Worm (Caenorhabditis elegans) whole organism, mixed stage, embryonic: Measurements from ENCODE around the gene fbxb-98.

Experiments
- M03D4.4 ChIP-seq: sonication (generic microtip); optimal IDR thresholded peaks from 2 replicates; lab custom pipeline; 2017; ENCODE audit warnings: mild to moderate bottlenecking, missing genetic modification characterization, missing compliant biosample characterization
- bed-3 ChIP-seq: fragments of 200-800 bp; sonication (Bioruptor generic); optimal IDR thresholded peaks from 3 replicates; lab custom pipeline; 2018; ENCODE audit warnings: mild to moderate bottlenecking, missing genetic modification characterization, moderate library complexity, missing compliant biosample characterization
- blmp-1 ChIP-seq: fragments of 150-350 bp; optimal IDR thresholded peaks from 2 replicates; lab custom pipeline; 2014; ENCODE audit warnings: missing biosample characterization, missing genetic modification characterization
- ceh-39 ChIP-seq: fragments of 150-350 bp; optimal IDR thresholded peaks from 2 replicates; lab custom pipeline; 2014; ENCODE audit warnings: missing biosample characterization, missing genetic modification characterization
- ceh-43 ChIP-seq: fragments of 200-800 bp; sonication (Bioruptor generic); optimal IDR thresholded peaks from 2 replicates; lab custom pipeline; 2018; ENCODE audit warnings: mild to moderate bottlenecking, missing genetic modification characterization, moderate library complexity, missing compliant biosample characterization
- ces-1 ChIP-seq: fragments of 150-350 bp; optimal IDR thresholded peaks from 2 replicates; lab custom pipeline; 2014; ENCODE audit warnings: missing biosample characterization, missing genetic modification reagents, missing genetic modification characterization
- cnd-1 ChIP-seq: fragments of 200-800 bp; sonication (Bioruptor generic); optimal IDR thresholded peaks from 2 replicates; lab custom pipeline; 2018; ENCODE audit warnings: mild to moderate bottlenecking, missing genetic modification characterization, missing compliant biosample characterization
- elt-1 ChIP-seq: sonication (generic microtip); optimal IDR thresholded peaks from 2 replicates; lab custom pipeline; 2017; ENCODE audit warnings: missing genetic modification characterization, mild to moderate bottlenecking, missing compliant biosample characterization, antibody characterized with exemption, moderate library complexity, borderline replicate concordance; ENCODE audit not compliant: insufficient read depth
- elt-3 ChIP-seq: fragments of 150-350 bp; optimal IDR thresholded peaks from 2 replicates; lab custom pipeline; 2014; ENCODE audit warnings: missing biosample characterization, missing genetic modification characterization
- flh-1 ChIP-seq: fragments of 200-800 bp; sonication (Bioruptor generic); optimal IDR thresholded peaks from 2 replicates; lab custom pipeline; 2018; ENCODE audit warnings: mild to moderate bottlenecking, missing genetic modification characterization, moderate library complexity, missing compliant biosample characterization
- ham-2 ChIP-seq: fragments of 200-800 bp; sonication (Bioruptor generic); optimal IDR thresholded peaks from 2 replicates; lab custom pipeline; 2018; ENCODE audit warnings: mild to moderate bottlenecking, missing genetic modification characterization, missing compliant biosample characterization
- hlh-1 ChIP-seq: fragments of 150-350 bp; optimal IDR thresholded peaks from 2 replicates; lab custom pipeline; 2014; ENCODE audit warnings: missing biosample characterization, missing genetic modification reagents, missing genetic modification characterization
- lin-13 ChIP-seq: fragments of 150-350 bp; optimal IDR thresholded peaks from 2 replicates; lab custom pipeline; 2014; ENCODE audit warnings: missing biosample characterization, missing genetic modification characterization
- lin-32 ChIP-seq: fragments of 200-800 bp; sonication (Bioruptor generic); optimal IDR thresholded peaks from 2 replicates; lab custom pipeline; 2018; ENCODE audit warnings: mild to moderate bottlenecking, missing genetic modification characterization, missing compliant biosample characterization
- lsy-2 ChIP-seq: fragments of 150-350 bp; optimal IDR thresholded peaks from 2 replicates; lab custom pipeline; 2014; ENCODE audit warnings: missing biosample characterization, missing genetic modification characterization
- mab-5 ChIP-seq: fragments of 150-350 bp; optimal IDR thresholded peaks from 2 replicates; lab custom pipeline; 2014; ENCODE audit warnings: missing biosample characterization, missing genetic modification characterization
- mep-1 ChIP-seq: fragments of 150-350 bp; optimal IDR thresholded peaks from 2 replicates; lab custom pipeline; 2017; ENCODE audit warnings: missing biosample characterization, missing genetic modification reagents, missing genetic modification characterization, inconsistent platforms
- mls-2 ChIP-seq: sonication (generic microtip); optimal IDR thresholded peaks from 2 replicates; lab custom pipeline; 2016; ENCODE audit warnings: mild to moderate bottlenecking, missing genetic modification characterization, moderate library complexity, missing compliant biosample characterization
- nhr-12 ChIP-seq: fragments of 150-350 bp; optimal IDR thresholded peaks from 2 replicates; lab custom pipeline; 2014; ENCODE audit warnings: missing biosample characterization, missing genetic modification characterization
- nhr-2 ChIP-seq: fragments of 150-350 bp; optimal IDR thresholded peaks from 2 replicates; lab custom pipeline; 2014; ENCODE audit warnings: missing biosample characterization, missing genetic modification characterization
- nhr-237 ChIP-seq: fragments of 150-350 bp; optimal IDR thresholded peaks from 2 replicates; lab custom pipeline; 2014; ENCODE audit warnings: missing biosample characterization, missing genetic modification characterization
- nhr-28 ChIP-seq: fragments of 150-350 bp; optimal IDR thresholded peaks from 2 replicates; lab custom pipeline; 2014; ENCODE audit warnings: missing biosample characterization, missing genetic modification characterization
- nhr-76 ChIP-seq: sonication (generic microtip); optimal IDR thresholded peaks from 2 replicates; lab custom pipeline; 2017; ENCODE audit warnings: missing biosample characterization, missing genetic modification characterization
- pha-4 ChIP-seq: fragments of 150-350 bp; optimal IDR thresholded peaks from 2 replicates; lab custom pipeline; 2018; ENCODE audit warnings: missing biosample characterization, missing genetic modification reagents, missing genetic modification characterization
- sem-2 ChIP-seq: fragments of 200-800 bp; sonication (Bioruptor generic); optimal IDR thresholded peaks from 2 replicates; lab custom pipeline; 2018; ENCODE audit warnings: mild to moderate bottlenecking, missing genetic modification characterization, missing compliant biosample characterization
- snpc-4 ChIP-seq: fragments of 150-350 bp; optimal IDR thresholded peaks from 2 replicates; lab custom pipeline; 2014; ENCODE audit warnings: missing biosample characterization, missing genetic modification characterization
- sptf-1 ChIP-seq: sonication (generic microtip); optimal IDR thresholded peaks from 2 replicates; lab custom pipeline; 2017; ENCODE audit warnings: mild to moderate bottlenecking, missing genetic modification characterization, moderate library complexity, missing compliant biosample characterization
- tbx-8 ChIP-seq: fragments of 200-800 bp; sonication (Bioruptor generic); optimal IDR thresholded peaks from 2 replicates; lab custom pipeline; 2018; ENCODE audit warnings: mild to moderate bottlenecking, missing genetic modification characterization, moderate library complexity, missing compliant biosample characterization
- unc-120 ChIP-seq: sonication (generic microtip); optimal IDR thresholded peaks from 2 replicates; lab custom pipeline; 2017; ENCODE audit warnings: missing genetic modification characterization, missing compliant biosample characterization; ENCODE audit not compliant: poor library complexity, severe bottlenecking
- unc-39 ChIP-seq: fragments of 150-350 bp; optimal IDR thresholded peaks from 2 replicates; lab custom pipeline; 2014; ENCODE audit warnings: missing biosample characterization, missing genetic modification characterization
- unc-62 ChIP-seq: fragments of 150-350 bp; optimal IDR thresholded peaks from 2 replicates; lab custom pipeline; 2014; ENCODE audit warnings: missing biosample characterization, missing genetic modification reagents, missing genetic modification characterization
- zip-8 ChIP-seq: fragments of 150-350 bp; optimal IDR thresholded peaks from 2 replicates; lab custom pipeline; 2014; ENCODE audit warnings: missing biosample characterization, missing genetic modification characterization
- ztf-11 ChIP-seq: fragments of 150-350 bp; optimal IDR thresholded peaks from 2 replicates; lab custom pipeline; 2014; ENCODE audit warnings: missing biosample characterization, missing genetic modification characterization

Gene fbxb-98

ce11 chrII:1893912-1894311, 31.5 kb downstream of the fbxb-98 start, which contains the start of gene C16C4.1:
TSS of gene C16C4.1 (plus strand) at chrII:1894212.
- TF ChIP-seq ces-1 (GFP tag; lab: Kevin White, UChicago): no peak
- no peak for TF ChIP-seq nhr-76 (tag; lab: Kevin White, UChicago)
- TF ChIP-seq lin-32: no peak
- no peak for TF ChIP-seq sptf-1
- no peak for TF ChIP-seq flh-1
- no peak for TF ChIP-seq snpc-4 (tag; lab: Kevin White, UChicago)
- no peak for TF ChIP-seq M03D4.4
- no peak for TF ChIP-seq ceh-39 (tag; lab: Kevin White, UChicago)
- no peak for TF ChIP-seq zip-8 (tag; lab: Kevin White, UChicago)
- TF ChIP-seq blmp-1 (tag; lab: Kevin White, UChicago): no peak
- TF ChIP-seq ceh-43 (GFP tag; lab: Kevin White, UChicago): no peak
- no peak for TF ChIP-seq unc-39 (tag; lab: Kevin White, UChicago)
- no peak for TF ChIP-seq hlh-1 (tag; lab: Kevin White, UChicago)
- no peak for TF ChIP-seq mls-2 (tag; lab: Kevin White, UChicago)
- TF ChIP-seq mab-5 (tag; lab: Kevin White, UChicago): no peak

ce11 chrII:1895278-1895677, 32.8 kb downstream of the fbxb-98 start, which contains the start of gene C46F9.5:
TSS of gene C46F9.5 (plus strand) at chrII:1895578.
- no peak for TF ChIP-seq nhr-237
- no peak for TF ChIP-seq ces-1 (GFP tag; lab: Kevin White, UChicago)
- no peak for TF ChIP-seq blmp-1 (tag; lab: Kevin White, UChicago)

ce11 chrII:1895762-1896161, 33.3 kb downstream of the fbxb-98 start, which contains the start of gene math-25:
TSS of gene math-25 (plus strand) at chrII:1896062.
- TF ChIP-seq sem-2: no peak
- no peak for TF ChIP-seq flh-1
- TF ChIP-seq ces-1 (GFP tag; lab: Kevin White, UChicago): no peak
- no peak for TF ChIP-seq mab-5 (tag; lab: Kevin White, UChicago)
- TF ChIP-seq snpc-4 (tag; lab: Kevin White, UChicago): no peak
- no peak for TF ChIP-seq ceh-43 (GFP tag; lab: Kevin White, UChicago)
- TF ChIP-seq elt-3 (tag; lab: Kevin White, UChicago): no peak
- TF ChIP-seq nhr-12: no peak
- TF ChIP-seq pha-4 (tag; lab: Kevin White, UChicago): no peak
- no peak for TF ChIP-seq sptf-1
- no peak for TF ChIP-seq hlh-1 (tag; lab: Kevin White, UChicago)
- TF ChIP-seq nhr-28: no peak
- TF ChIP-seq unc-120 (tag; lab: Kevin White, UChicago): no peak

- TF ChIP-seq bed-3 (GFP tag; lab: Kevin White, UChicago) (no peak), flh-1 (no peak), mep-1 (no peak), elt-3 (tag; lab: Kevin White, UChicago) (no peak), ham-2 (no peak), mls-2 (tag; lab: Kevin White, UChicago) (no peak), mab-5 (tag; lab: Kevin White, UChicago) (no peak)
Observed at ce11 chrII:1897936-1898335, 35.5 kb downstream of the fbxb-98 start, which contains the start of gene C46F9.6. TSS of gene C46F9.6 (plus strand) at chrII:1898236.

ce11 chrII:1899934-1900333, 37.5 kb downstream of the fbxb-98 start, which contains the start of gene math-24:
TSS of gene math-24 (plus strand) at chrII:1900234.
- TF ChIP-seq ces-1 (GFP tag; lab: Kevin White, UChicago) (no peak), lsy-2 (tag; lab: Kevin White, UChicago) (no peak), sem-2 (no peak), lin-32 (no peak), lin-13 (no peak), tbx-8 (no peak), M03D4.4 (no peak)

- TF ChIP-seq nhr-2 (tag; lab: Kevin White, UChicago) (no peak), ces-1 (GFP tag; lab: Kevin White, UChicago) (no peak), unc-62 (GFP tag; lab: Kevin White, UChicago) (no peak), cnd-1 (tag; lab: Kevin White, UChicago) (no peak), flh-1 (no peak), elt-1 (no peak), ham-2 (no peak), ceh-43 (GFP tag; lab: Kevin White, UChicago) (no peak), M03D4.4 (no peak), nhr-76 (tag; lab: Kevin White, UChicago) (no peak), unc-39 (tag; lab: Kevin White, UChicago) (no peak), ztf-11 (tag; lab: Kevin White, UChicago) (no peak), blmp-1 (tag; lab: Kevin White, UChicago) (no peak), sem-2 (no peak), tbx-8 (no peak), unc-120 (tag; lab: Kevin White, UChicago) (no peak), hlh-1 (tag; lab: Kevin White, UChicago) (no peak)
Observed at ce11 chrII:1901981-1902380, 39.5 kb downstream of the fbxb-98 start, which contains the start of gene math-23. TSS of gene math-23 (plus strand) at chrII:1902281.
